Worm (Caenorhabditis elegans) whole organism, young adult: Measurements from ENCODE around the gene C02E7.8.
A peak's percentile ranks its signal among the peaks of the same experiment; 100 is the strongest.

Experiments
- C17E4.6 ChIP-seq: fragments of 200-800 bp; sonication (Bioruptor generic); IDR thresholded peaks from 2 replicates; pipeline ENCODE4 v1.3.6; 2022; ENCODE audit warnings: missing genetic modification reagents, missing genetic modification characterization, missing compliant biosample characterization
- D2030.7 ChIP-seq: fragments of 200-800 bp; sonication (Bioruptor generic); IDR thresholded peaks from 2 replicates; pipeline ENCODE4 v1.3.6; 2022; ENCODE audit warnings: missing genetic modification reagents, missing genetic modification characterization, missing compliant biosample characterization
- F22D6.2 ChIP-seq: sonication (generic microtip); optimal IDR thresholded peaks from 2 replicates; lab custom pipeline; 2016; ENCODE audit warnings: mild to moderate bottlenecking, missing genetic modification characterization, missing compliant biosample characterization
- F23B12.7 ChIP-seq: sonication (generic microtip); optimal IDR thresholded peaks from 2 replicates; lab custom pipeline; 2017; ENCODE audit warnings: missing genetic modification characterization, mild to moderate bottlenecking, missing compliant biosample characterization, antibody characterized with exemption, moderate library complexity; ENCODE audit not compliant: insufficient read depth
- F33H1.4 ChIP-seq: fragments of 200-800 bp; sonication (Bioruptor generic); IDR thresholded peaks from 2 replicates; pipeline ENCODE4 v1.3.6; 2022; ENCODE audit warnings: missing genetic modification reagents, missing genetic modification characterization, missing compliant biosample characterization
- F52B5.7 ChIP-seq: sonication (generic microtip); optimal IDR thresholded peaks from 2 replicates; lab custom pipeline; 2016; ENCODE audit warnings: mild to moderate bottlenecking, missing genetic modification characterization, missing compliant biosample characterization
- F55B11.4 ChIP-seq: sonication (generic microtip); optimal IDR thresholded peaks from 2 replicates; lab custom pipeline; 2016; ENCODE audit warnings: missing compliant biosample characterization, missing genetic modification characterization, borderline replicate concordance; ENCODE audit not compliant: insufficient read depth
- T07F8.4 ChIP-seq: sonication (generic microtip); optimal IDR thresholded peaks from 2 replicates; lab custom pipeline; 2016; ENCODE audit warnings: mild to moderate bottlenecking, missing genetic modification characterization, moderate library complexity, missing compliant biosample characterization
- Y95B8A.8 ChIP-seq: fragments of 200-800 bp; sonication (Bioruptor generic); IDR thresholded peaks from 2 replicates; pipeline ENCODE4 v1.3.6; 2022; ENCODE audit warnings: missing genetic modification reagents, missing genetic modification characterization, missing compliant biosample characterization
- ama-1 ChIP-seq, 3 experiments: fragments of 150-350 bp in 1 of 3; sonication (generic microtip) in 2 of 3; optimal IDR thresholded peaks; 2 replicates each; lab custom pipeline; 2014 to 2018; ENCODE audit warnings: missing biosample characterization in 2 of 3, missing genetic modification characterization in 2 of 3, missing genetic modification reagents in 2 of 3
- aptf-3 ChIP-seq: fragments of 200-800 bp; sonication (Bioruptor generic); IDR thresholded peaks from 2 replicates; pipeline ENCODE4 v1.3.6; 2022; ENCODE audit warnings: missing genetic modification characterization, missing compliant biosample characterization
- atf-7 ChIP-seq: sonication (generic microtip); optimal IDR thresholded peaks from 2 replicates; lab custom pipeline; 2017; ENCODE audit warnings: mild to moderate bottlenecking, missing genetic modification characterization, missing compliant biosample characterization
- attf-6 ChIP-seq: fragments of 200-800 bp; sonication (Bioruptor generic); IDR thresholded peaks from 2 replicates; pipeline ENCODE4 v1.3.6; 2022; ENCODE audit warnings: missing genetic modification reagents, missing genetic modification characterization, missing compliant biosample characterization
- ceh-100 ChIP-seq: fragments of 200-800 bp; sonication (Bioruptor generic); IDR thresholded peaks from 2 replicates; pipeline ENCODE4 v1.3.6; 2022; ENCODE audit warnings: missing genetic modification reagents, missing genetic modification characterization, missing compliant biosample characterization
- ceh-58 ChIP-seq: fragments of 200-800 bp; sonication (Bioruptor generic); IDR thresholded peaks from 2 replicates; pipeline ENCODE4 v1.3.6; 2022; ENCODE audit warnings: missing genetic modification characterization, missing compliant biosample characterization
- ceh-79 ChIP-seq: sonication (generic microtip); optimal IDR thresholded peaks from 2 replicates; lab custom pipeline; 2017; ENCODE audit warnings: mild to moderate bottlenecking, missing genetic modification characterization, missing compliant biosample characterization
- chd-7 ChIP-seq: sonication (generic microtip); optimal IDR thresholded peaks from 2 replicates; lab custom pipeline; 2016; ENCODE audit warnings: mild to moderate bottlenecking, missing genetic modification characterization, moderate library complexity, missing compliant biosample characterization
- die-1 ChIP-seq: sonication (generic microtip); optimal IDR thresholded peaks from 2 replicates; lab custom pipeline; 2016; ENCODE audit warnings: missing genotype, mild to moderate bottlenecking, missing genetic modification characterization, missing compliant biosample characterization
- dox-1 ChIP-seq: fragments of 200-800 bp; sonication (Bioruptor generic); IDR thresholded peaks from 2 replicates; pipeline ENCODE4 v1.3.6; 2022; ENCODE audit warnings: missing genetic modification reagents, missing genetic modification characterization, missing compliant biosample characterization
- egl-44 ChIP-seq: fragments of 200-800 bp; sonication (Bioruptor generic); IDR thresholded peaks from 2 replicates; pipeline ENCODE4 v1.3.6; 2022; ENCODE audit warnings: missing genetic modification reagents, missing genetic modification characterization, missing compliant biosample characterization
- ekl-4 ChIP-seq: fragments of 200-800 bp; sonication (Bioruptor generic); IDR thresholded peaks from 2 replicates; pipeline ENCODE4 v1.3.6; 2022; ENCODE audit warnings: missing genetic modification reagents, missing genetic modification characterization, missing compliant biosample characterization
- ets-4 ChIP-seq: fragments of 200-800 bp; sonication (Bioruptor generic); optimal IDR thresholded peaks from 2 replicates; lab custom pipeline; 2018; ENCODE audit warnings: mild to moderate bottlenecking, missing genetic modification characterization, missing compliant biosample characterization
- gei-17 ChIP-seq: fragments of 200-800 bp; sonication (Bioruptor generic); optimal IDR thresholded peaks from 2 replicates; lab custom pipeline; 2018; ENCODE audit warnings: mild to moderate bottlenecking, missing genetic modification characterization, missing compliant biosample characterization
- him-1 ChIP-seq: sonication (generic microtip); optimal IDR thresholded peaks from 2 replicates; lab custom pipeline; 2016; ENCODE audit warnings: missing genotype, missing genetic modification reagents, missing genetic modification characterization, missing compliant biosample characterization
- hlh-12 ChIP-seq: sonication (generic microtip); optimal IDR thresholded peaks from 2 replicates; lab custom pipeline; 2016; ENCODE audit warnings: missing genetic modification characterization, missing compliant biosample characterization
- hmg-1.2 ChIP-seq: fragments of 200-800 bp; sonication (Bioruptor generic); IDR thresholded peaks from 2 replicates; pipeline ENCODE4 v1.3.6; 2022; ENCODE audit warnings: missing genetic modification reagents, missing genetic modification characterization, missing compliant biosample characterization
- hmg-20 ChIP-seq: fragments of 200-800 bp; sonication (Bioruptor generic); IDR thresholded peaks from 2 replicates; pipeline ENCODE4 v1.3.6; 2022; ENCODE audit warnings: missing genetic modification reagents, missing genetic modification characterization, missing compliant biosample characterization
- lin-35 ChIP-seq, 3 experiments: fragments of 150-350 bp in 2 of 3; sonication (generic microtip) in 1 of 3; optimal IDR thresholded peaks; 2 replicates each; lab custom pipeline; 2014 to 2018; ENCODE audit warnings: missing biosample characterization in 3 of 3, missing genetic modification characterization in 3 of 3, missing genetic modification reagents in 3 of 3
- lin-54 ChIP-seq: fragments of 200-800 bp; sonication (Bioruptor generic); optimal IDR thresholded peaks from 2 replicates; lab custom pipeline; 2018; ENCODE audit warnings: mild to moderate bottlenecking, missing genetic modification characterization, missing compliant biosample characterization
- lsl-1 ChIP-seq: fragments of 200-800 bp; sonication (Bioruptor generic); optimal IDR thresholded peaks from 2 replicates; lab custom pipeline; 2018; ENCODE audit warnings: mild to moderate bottlenecking, missing genetic modification characterization, moderate library complexity, missing compliant biosample characterization
- madf-6 ChIP-seq: fragments of 200-800 bp; sonication (Bioruptor generic); IDR thresholded peaks from 2 replicates; pipeline ENCODE4 v1.3.6; 2022; ENCODE audit warnings: missing genetic modification reagents, missing genetic modification characterization, missing compliant biosample characterization
- mel-28 ChIP-seq: sonication (generic microtip); optimal IDR thresholded peaks from 2 replicates; lab custom pipeline; 2016; ENCODE audit warnings: borderline replicate concordance, mild to moderate bottlenecking, missing genetic modification characterization, missing compliant biosample characterization
- mes-4 ChIP-seq: sonication (generic microtip); optimal IDR thresholded peaks from 2 replicates; lab custom pipeline; 2016; ENCODE audit warnings: missing genotype, missing genetic modification characterization, missing compliant biosample characterization
- mxl-1 ChIP-seq: sonication (generic microtip); optimal IDR thresholded peaks from 2 replicates; lab custom pipeline; 2016; ENCODE audit warnings: missing genetic modification characterization, missing compliant biosample characterization
- rcor-1 ChIP-seq: fragments of 200-800 bp; sonication (Bioruptor generic); IDR thresholded peaks from 2 replicates; pipeline ENCODE4 v1.3.6; 2022; ENCODE audit warnings: missing genetic modification reagents, missing genetic modification characterization, missing compliant biosample characterization
- rec-8 ChIP-seq, 2 experiments: sonication (generic microtip); optimal IDR thresholded peaks; 2 replicates each; lab custom pipeline; 2016; ENCODE audit warnings: mild to moderate bottlenecking in 2 of 2, missing genetic modification characterization in 2 of 2, missing genetic modification reagents in 2 of 2, missing genotype in 2 of 2, missing biosample characterization in 1 of 2, missing compliant biosample characterization in 1 of 2, moderate library complexity in 1 of 2
- snpc-1.3 ChIP-seq: sonication (generic microtip); optimal IDR thresholded peaks from 2 replicates; lab custom pipeline; 2017; ENCODE audit warnings: missing genetic modification characterization, mild to moderate bottlenecking, missing compliant biosample characterization, antibody characterized with exemption, moderate library complexity, missing genotype, missing genetic modification reagents; ENCODE audit not compliant: insufficient read depth
- snpc-3.4 ChIP-seq: sonication (generic microtip); optimal IDR thresholded peaks from 2 replicates; lab custom pipeline; 2017; ENCODE audit warnings: missing genetic modification characterization, mild to moderate bottlenecking, missing compliant biosample characterization, antibody characterized with exemption, moderate library complexity, missing genotype, missing genetic modification reagents
- snpc-4 ChIP-seq, 5 experiments: fragments of 150-350 bp in 1 of 5; sonication (generic microtip) in 4 of 5; optimal IDR thresholded peaks; 2 replicates each; lab custom pipeline; 2014 to 2018; ENCODE audit warnings: missing genetic modification characterization in 5 of 5, missing biosample characterization in 3 of 5, antibody characterized with exemption in 2 of 5, mild to moderate bottlenecking in 2 of 5, missing compliant biosample characterization in 2 of 5, missing genotype in 2 of 5, moderate library complexity in 2 of 5, missing genetic modification reagents in 1 of 5
- somi-1 ChIP-seq: fragments of 200-800 bp; sonication (Bioruptor generic); optimal IDR thresholded peaks from 2 replicates; lab custom pipeline; 2018; ENCODE audit warnings: mild to moderate bottlenecking, missing genetic modification characterization, missing compliant biosample characterization
- tbp1 ChIP-seq: fragments of 200-800 bp; sonication (Bioruptor generic); optimal IDR thresholded peaks from 2 replicates; lab custom pipeline; 2018; ENCODE audit warnings: mild to moderate bottlenecking, missing genetic modification characterization, missing compliant biosample characterization
- tlf-1 ChIP-seq: fragments of 200-800 bp; sonication (Bioruptor generic); optimal IDR thresholded peaks from 2 replicates; lab custom pipeline; 2018; ENCODE audit warnings: mild to moderate bottlenecking, missing genetic modification characterization, missing compliant biosample characterization
- unc-130 ChIP-seq: sonication (generic microtip); optimal IDR thresholded peaks from 2 replicates; lab custom pipeline; 2016; ENCODE audit warnings: missing genetic modification reagents, missing genetic modification characterization, missing compliant biosample characterization
- unc-62 ChIP-seq: fragments of 150-350 bp; optimal IDR thresholded peaks from 2 replicates; lab custom pipeline; 2014; ENCODE audit warnings: missing biosample characterization, missing genetic modification reagents, missing genetic modification characterization
- xnd-1 ChIP-seq: sonication (generic microtip); optimal IDR thresholded peaks from 2 replicates; lab custom pipeline; 2016; ENCODE audit warnings: missing genotype, missing genetic modification reagents, missing genetic modification characterization, missing compliant biosample characterization
- ztf-22 ChIP-seq: fragments of 200-800 bp; sonication (Bioruptor generic); optimal IDR thresholded peaks from 2 replicates; lab custom pipeline; 2018; ENCODE audit warnings: mild to moderate bottlenecking, missing genetic modification characterization, moderate library complexity, missing compliant biosample characterization

Gene C02E7.8

DNA sequence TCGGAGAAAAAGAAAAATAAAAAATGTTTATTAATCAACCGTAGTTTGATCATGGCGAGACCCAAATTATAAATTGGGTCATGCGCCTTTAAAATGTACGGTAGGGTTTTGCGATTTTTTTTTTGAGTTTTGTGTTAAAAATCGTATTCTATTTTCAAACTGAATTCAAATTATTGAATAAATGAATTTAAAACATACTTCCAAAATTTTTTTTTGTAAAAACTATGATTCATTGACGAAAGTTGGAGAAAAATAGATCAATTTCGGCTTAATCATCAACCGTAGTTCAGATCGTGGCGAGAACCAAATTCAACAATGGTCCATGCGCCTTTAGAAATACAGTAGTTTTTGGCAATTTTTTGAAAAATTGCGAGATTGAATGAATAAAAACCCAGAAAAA is 43.0 kb upstream of the C02E7.8 start (continued):
- TF ChIP-seq madf-6 (GFP tag; lab: Robert Waterston, UW) = peak; percentile 95
- no peak for TF ChIP-seq ztf-22 (GFP tag; lab: Kevin White, UChicago)
- no peak for TF ChIP-seq atf-7 (tag; lab: Kevin White, UChicago)
- no peak for TF ChIP-seq F52B5.7 (tag; lab: Kevin White, UChicago)
- TF ChIP-seq snpc-3.4 (tag; lab: Kevin White, UChicago) = peak; percentile 6
- peak; percentile 98 for TF ChIP-seq xnd-1
- no peak for TF ChIP-seq ekl-4 (GFP tag; lab: Robert Waterston, UW)
- peak; percentile 78 for TF ChIP-seq D2030.7 (GFP tag; lab: Robert Waterston, UW)
- no peak for TF ChIP-seq attf-6 (GFP tag; lab: Robert Waterston, UW)
- TF ChIP-seq tbp1 (GFP tag; lab: Kevin White, UChicago) = no peak
- no peak for TF ChIP-seq lin-35 (GFP tag; optimal IDR thresholded peaks at IDR 0.05; lab: Kevin White, UChicago)
- peak; percentile 93 for TF ChIP-seq F33H1.4
- no peak for TF ChIP-seq hmg-1.2 (GFP tag; lab: Robert Waterston, UW)
- no peak for TF ChIP-seq ceh-79 (tag; lab: Kevin White, UChicago)
- no peak for TF ChIP-seq mes-4 (tag; lab: Kevin White, UChicago)
- TF ChIP-seq F55B11.4 = no peak
- TF ChIP-seq F22D6.2 = no peak
- no peak for TF ChIP-seq unc-62 (GFP tag; lab: Kevin White, UChicago)
- no peak for TF ChIP-seq mel-28 (tag; lab: Kevin White, UChicago)
- no peak for TF ChIP-seq chd-7
- no peak for TF ChIP-seq die-1 (tag; lab: Kevin White, UChicago)
- TF ChIP-seq aptf-3 (GFP tag; lab: Robert Waterston, UW) = no peak
- TF ChIP-seq snpc-4 (GFP tag; optimal IDR thresholded peaks at IDR 0.05; lab: Kevin White, UChicago) = no peak
- TF ChIP-seq snpc-4 (tag; optimal IDR thresholded peaks at IDR 0.05; lab: Kevin White, UChicago) = peak in 1 of 4 experiments; percentile 39
- TF ChIP-seq ceh-100 (GFP tag; lab: Robert Waterston, UW) = no peak
- no peak for TF ChIP-seq somi-1
- TF ChIP-seq mxl-1 (tag; lab: Kevin White, UChicago) = no peak
- TF ChIP-seq lin-54 = peak; percentile 75
- TF ChIP-seq lsl-1 (GFP tag; lab: Kevin White, UChicago) = peak; percentile 99
- peak; percentile 73 for TF ChIP-seq him-1 (tag; lab: Kevin White, UChicago)
- no peak for TF ChIP-seq dox-1 (GFP tag; lab: Robert Waterston, UW)
- no peak for TF ChIP-seq T07F8.4 (tag; lab: Kevin White, UChicago)
- no peak for TF ChIP-seq egl-44 (GFP tag; lab: Robert Waterston, UW)
- TF ChIP-seq tlf-1 = no peak
- no peak for TF ChIP-seq ets-4 (GFP tag; lab: Kevin White, UChicago)
- no peak for TF ChIP-seq ama-1 (optimal IDR thresholded peaks at IDR 0.05; lab: Kevin White, UChicago)
- TF ChIP-seq ama-1 (GFP tag; optimal IDR thresholded peaks at IDR 0.05; lab: Kevin White, UChicago) = no peak
- TF ChIP-seq Y95B8A.8 (GFP tag; lab: Robert Waterston, UW) = no peak
- no peak for TF ChIP-seq C17E4.6 (GFP tag; lab: Robert Waterston, UW)
- TF ChIP-seq ceh-58 (GFP tag; lab: Robert Waterston, UW) = no peak
- no peak for TF ChIP-seq rcor-1
- TF ChIP-seq rec-8 (tag; optimal IDR thresholded peaks at IDR 0.05; lab: Kevin White, UChicago) = no peak
- no peak for TF ChIP-seq hmg-20 (GFP tag; lab: Robert Waterston, UW)
- TF ChIP-seq gei-17 (GFP tag; lab: Kevin White, UChicago) = no peak
- no peak for TF ChIP-seq F23B12.7 (tag; lab: Kevin White, UChicago)
- TF ChIP-seq unc-130 (GFP tag; lab: Kevin White, UChicago) = no peak
- no peak for TF ChIP-seq snpc-1.3 (tag; lab: Kevin White, UChicago)
- no peak for TF ChIP-seq hlh-12 (tag; lab: Kevin White, UChicago)
